Worm (Caenorhabditis elegans) whole organism, L1 larva: ENCODE data around the gene C54H2.4.

Experiments used
- C04F5.9 ChIP-seq: sonication (generic microtip); optimal IDR thresholded peaks from 2 replicates; lab custom pipeline; 2016; ENCODE audit warnings: missing genetic modification characterization, missing compliant biosample characterization
- C16A3.4 ChIP-seq: fragments of 150-350 bp; optimal IDR thresholded peaks from 2 replicates; lab custom pipeline; 2014; ENCODE audit warnings: missing biosample characterization, missing genetic modification characterization
- Y116A8C.19 ChIP-seq: sonication (generic microtip); optimal IDR thresholded peaks from 2 replicates; lab custom pipeline; 2016; ENCODE audit warnings: missing compliant biosample characterization, missing genetic modification characterization, borderline replicate concordance
- aha-1 ChIP-seq: fragments of 150-350 bp; optimal IDR thresholded peaks from 2 replicates; lab custom pipeline; 2014; ENCODE audit warnings: missing biosample characterization, missing genetic modification characterization
- alr-1 ChIP-seq: fragments of 200-800 bp; sonication (Bioruptor generic); optimal IDR thresholded peaks from 2 replicates; lab custom pipeline; 2018; ENCODE audit warnings: borderline replicate concordance, mild to moderate bottlenecking, missing genetic modification characterization, missing compliant biosample characterization
- ama-1 ChIP-seq: fragments of 150-350 bp; optimal IDR thresholded peaks from 2 replicates; lab custom pipeline; 2014
- blmp-1 ChIP-seq: fragments of 150-350 bp; optimal IDR thresholded peaks from 2 replicates; lab custom pipeline; 2014; ENCODE audit warnings: missing biosample characterization, missing genetic modification characterization
- ceh-63 ChIP-seq: fragments of 200-800 bp; sonication (Bioruptor generic); optimal IDR thresholded peaks from 2 replicates; lab custom pipeline; 2018; ENCODE audit warnings: mild to moderate bottlenecking, missing genetic modification characterization, missing compliant biosample characterization
- ceh-8 ChIP-seq: fragments of 200-800 bp; sonication (Bioruptor generic); optimal IDR thresholded peaks from 2 replicates; lab custom pipeline; 2018; ENCODE audit warnings: mild to moderate bottlenecking, missing genetic modification characterization, moderate library complexity, missing compliant biosample characterization
- ceh-88 ChIP-seq: fragments of 200-800 bp; sonication (Bioruptor generic); IDR thresholded peaks from 2 replicates; pipeline ENCODE4 v1.3.6; 2022; ENCODE audit warnings: missing genetic modification characterization, missing compliant biosample characterization
- dpl-1 ChIP-seq, 3 experiments: fragments of 150-350 bp in 2 of 3; sonication (generic microtip) in 1 of 3; optimal IDR thresholded peaks; 2 replicates each; lab custom pipeline; 2014 to 2017; ENCODE audit warnings: missing biosample characterization in 3 of 3, missing genetic modification characterization in 3 of 3, missing genetic modification reagents in 3 of 3
- dsc-1 ChIP-seq: sonication (generic microtip); optimal IDR thresholded peaks from 2 replicates; lab custom pipeline; 2016; ENCODE audit warnings: mild to moderate bottlenecking, missing genetic modification characterization, missing compliant biosample characterization
- efl-1 ChIP-seq, 4 experiments: fragments of 150-350 bp; optimal IDR thresholded peaks in 3 of 4; peaks in 1 of 4; 1 replicate in 1 of 4; 2 replicates in 3 of 4; lab custom pipeline; 2014; ENCODE audit warnings: missing biosample characterization in 2 of 4, missing genetic modification characterization in 2 of 4, missing genetic modification reagents in 2 of 4
- efl-3 ChIP-seq: fragments of 200-800 bp; sonication (Bioruptor generic); optimal IDR thresholded peaks from 2 replicates; lab custom pipeline; 2018; ENCODE audit warnings: mild to moderate bottlenecking, missing genetic modification characterization, missing compliant biosample characterization
- elt-3 ChIP-seq, 6 experiments: fragments of 150-350 bp in 1 of 6; sonication (generic microtip); optimal IDR thresholded peaks; 2 replicates each; lab custom pipeline; 2017 to 2018; ENCODE audit warnings: missing biosample characterization in 6 of 6, missing genetic modification characterization in 6 of 6, inconsistent platforms in 1 of 6
- ets-5 ChIP-seq: fragments of 200-800 bp; sonication (Bioruptor generic); IDR thresholded peaks from 2 replicates; pipeline ENCODE4 v1.3.6; 2022; ENCODE audit warnings: missing genetic modification characterization, missing compliant biosample characterization
- fkh-10 ChIP-seq: sonication (generic microtip); optimal IDR thresholded peaks from 2 replicates; lab custom pipeline; 2017; ENCODE audit warnings: missing biosample characterization, missing genetic modification reagents, missing genetic modification characterization
- fkh-8 ChIP-seq: sonication (generic microtip); optimal IDR thresholded peaks from 2 replicates; lab custom pipeline; 2016; ENCODE audit warnings: mild to moderate bottlenecking, missing genetic modification characterization, missing compliant biosample characterization
- hlh-4 ChIP-seq: sonication (generic microtip); optimal IDR thresholded peaks from 2 replicates; lab custom pipeline; 2016; ENCODE audit warnings: mild to moderate bottlenecking, missing genetic modification characterization, missing compliant biosample characterization
- hpl-2 ChIP-seq: fragments of 150-350 bp; optimal IDR thresholded peaks from 2 replicates; lab custom pipeline; 2014; ENCODE audit warnings: missing biosample characterization, missing genetic modification reagents, missing genetic modification characterization
- jun-1 ChIP-seq: fragments of 150-350 bp; optimal IDR thresholded peaks from 2 replicates; lab custom pipeline; 2014; ENCODE audit warnings: missing biosample characterization, missing genetic modification reagents, missing genetic modification characterization
- lin-15B ChIP-seq: fragments of 150-350 bp; sonication (generic microtip); optimal IDR thresholded peaks from 3 replicates; lab custom pipeline; 2014; ENCODE audit warnings: missing biosample characterization, missing genetic modification characterization
- lsy-2 ChIP-seq, 2 experiments: fragments of 150-350 bp; optimal IDR thresholded peaks; 2 replicates each; lab custom pipeline; 2014; ENCODE audit warnings: missing biosample characterization in 2 of 2, missing genetic modification characterization in 2 of 2
- mab-9 ChIP-seq: fragments of 200-800 bp; sonication (Bioruptor generic); IDR thresholded peaks from 2 replicates; pipeline ENCODE4 v1.3.6; 2022; ENCODE audit warnings: missing genetic modification reagents, missing genetic modification characterization, missing compliant biosample characterization
- mdl-1 ChIP-seq, 2 experiments: fragments of 150-350 bp; optimal IDR thresholded peaks; 2 replicates each; lab custom pipeline; 2014 to 2017; ENCODE audit warnings: missing biosample characterization in 2 of 2, missing genetic modification characterization in 2 of 2, inconsistent platforms in 1 of 2
- mef-2 ChIP-seq: fragments of 150-350 bp; optimal IDR thresholded peaks from 2 replicates; lab custom pipeline; 2014; ENCODE audit warnings: missing biosample characterization, missing genetic modification characterization
- mep-1 ChIP-seq: fragments of 150-350 bp; optimal IDR thresholded peaks from 2 replicates; lab custom pipeline; 2014; ENCODE audit warnings: missing biosample characterization, missing genetic modification characterization
- nhr-19 ChIP-seq: fragments of 200-800 bp; sonication (Bioruptor generic); conservative IDR thresholded peaks from 2 replicates; pipeline ENCODE4 v1.3.6; 2022; ENCODE audit warnings: missing genetic modification characterization, missing compliant biosample characterization
- nhr-28 ChIP-seq: fragments of 150-350 bp; optimal IDR thresholded peaks from 2 replicates; lab custom pipeline; 2014; ENCODE audit warnings: missing biosample characterization, missing genetic modification characterization
- nhr-47 ChIP-seq: sonication (generic microtip); optimal IDR thresholded peaks from 2 replicates; lab custom pipeline; 2016; ENCODE audit warnings: mild to moderate bottlenecking, missing genetic modification characterization, moderate library complexity, missing compliant biosample characterization
- nhr-76 ChIP-seq: sonication (generic microtip); optimal IDR thresholded peaks from 2 replicates; lab custom pipeline; 2017; ENCODE audit warnings: missing biosample characterization, missing genetic modification characterization
- nhr-77 ChIP-seq: fragments of 150-350 bp; optimal IDR thresholded peaks from 2 replicates; lab custom pipeline; 2014; ENCODE audit warnings: missing biosample characterization, missing genetic modification characterization
- nhr-84 ChIP-seq: sonication (generic microtip); optimal IDR thresholded peaks from 2 replicates; lab custom pipeline; 2017; ENCODE audit warnings: missing biosample characterization, missing genetic modification characterization
- nhr-85 ChIP-seq: sonication (generic microtip); peaks from one replicate; lab custom pipeline; 2016; ENCODE audit warnings: missing genetic modification characterization, inconsistent platforms, missing compliant biosample characterization
- pag-3 ChIP-seq: sonication (generic microtip); optimal IDR thresholded peaks from 2 replicates; lab custom pipeline; 2017; ENCODE audit warnings: missing genetic modification characterization, mild to moderate bottlenecking, missing compliant biosample characterization, antibody characterized with exemption, borderline replicate concordance; ENCODE audit not compliant: insufficient read depth
- pax-3 ChIP-seq: fragments of 200-800 bp; sonication (Bioruptor generic); optimal IDR thresholded peaks from 2 replicates; lab custom pipeline; 2018; ENCODE audit warnings: mild to moderate bottlenecking, missing genetic modification characterization, moderate library complexity, missing compliant biosample characterization
- pqm-1 ChIP-seq: sonication (generic microtip); optimal IDR thresholded peaks from 3 replicates; lab custom pipeline; 2017; ENCODE audit warnings: missing biosample characterization, missing genetic modification characterization
- rnt-1 ChIP-seq: sonication (generic microtip); optimal IDR thresholded peaks from 2 replicates; lab custom pipeline; 2016; ENCODE audit warnings: mild to moderate bottlenecking, missing genetic modification characterization, moderate library complexity, missing compliant biosample characterization
- skn-1 ChIP-seq: fragments of 150-350 bp; optimal IDR thresholded peaks from 2 replicates; lab custom pipeline; 2014; ENCODE audit warnings: missing biosample characterization, missing genetic modification characterization
- snpc-4 ChIP-seq: fragments of 150-350 bp; optimal IDR thresholded peaks from 2 replicates; lab custom pipeline; 2014; ENCODE audit warnings: missing biosample characterization, missing genetic modification characterization
- sox-4 ChIP-seq: sonication (generic microtip); optimal IDR thresholded peaks from 2 replicates; lab custom pipeline; 2016; ENCODE audit warnings: missing genetic modification characterization, missing compliant biosample characterization
- sup-37 ChIP-seq: fragments of 200-800 bp; sonication (Bioruptor generic); optimal IDR thresholded peaks from 2 replicates; lab custom pipeline; 2018; ENCODE audit warnings: mild to moderate bottlenecking, missing genetic modification characterization, missing compliant biosample characterization
- tbx-2 ChIP-seq: sonication (generic microtip); optimal IDR thresholded peaks from 2 replicates; lab custom pipeline; 2016; ENCODE audit warnings: missing genetic modification characterization, missing compliant biosample characterization
- tlp-1 ChIP-seq: fragments of 150-350 bp; optimal IDR thresholded peaks from 2 replicates; lab custom pipeline; 2014; ENCODE audit warnings: missing biosample characterization, missing genetic modification characterization
- unc-130 ChIP-seq: fragments of 150-350 bp; optimal IDR thresholded peaks from 2 replicates; lab custom pipeline; 2017; ENCODE audit warnings: missing biosample characterization, missing genetic modification characterization, inconsistent platforms
- unc-86 ChIP-seq: sonication (generic microtip); optimal IDR thresholded peaks from 2 replicates; lab custom pipeline; 2016; ENCODE audit warnings: missing genetic modification characterization, missing compliant biosample characterization
- vab-15 ChIP-seq: sonication (generic microtip); optimal IDR thresholded peaks from 2 replicates; lab custom pipeline; 2017; ENCODE audit warnings: missing genotype, mild to moderate bottlenecking, missing genetic modification characterization, missing compliant biosample characterization
- xbp-1 ChIP-seq: sonication (generic microtip); optimal IDR thresholded peaks from 2 replicates; lab custom pipeline; 2016; ENCODE audit warnings: missing genetic modification characterization, missing compliant biosample characterization
- zag-1 ChIP-seq: fragments of 150-350 bp; optimal IDR thresholded peaks from 2 replicates; lab custom pipeline; 2014; ENCODE audit warnings: missing biosample characterization, missing genetic modification characterization
- zip-4 ChIP-seq: fragments of 200-800 bp; sonication (Bioruptor generic); optimal IDR thresholded peaks from 2 replicates; lab custom pipeline; 2018; ENCODE audit warnings: mild to moderate bottlenecking, missing genetic modification characterization, moderate library complexity, missing compliant biosample characterization

Gene C54H2.4

DNA sequence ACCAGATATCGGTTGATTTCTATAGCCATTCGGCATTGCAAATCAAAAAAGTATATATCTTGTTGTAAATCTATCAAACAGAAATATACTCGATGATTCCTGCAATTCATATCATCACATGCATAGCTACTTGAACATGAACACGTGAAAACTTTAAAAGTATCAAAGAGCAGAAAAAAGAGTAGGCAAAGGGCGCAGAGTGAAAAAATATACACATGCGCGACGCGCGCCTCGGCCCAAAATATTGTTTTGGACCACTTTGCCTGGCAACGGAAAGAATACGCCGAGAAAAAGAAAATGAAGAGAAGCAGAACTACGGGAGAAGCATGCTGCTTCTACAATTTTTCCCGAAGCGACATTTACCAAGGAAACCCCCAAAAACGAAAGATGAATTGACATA, at the start of gene C54H2.4:
Gene C54H2.4, minus strand, starts transcription at position 101 of the 400 bp plus-strand sequence.
- TF ChIP-seq nhr-85 (tag; lab: Kevin White, UChicago) (no peak), fkh-8 (tag; lab: Kevin White, UChicago) (peak; percentile 7), efl-1 (optimal IDR thresholded peaks at IDR 0.05; lab: Kevin White, UChicago) (no peak), efl-1 (GFP tag; optimal IDR thresholded peaks at IDR 0.05 in 1 of 2; lab: Kevin White, UChicago) (no peak), mdl-1 (tag; optimal IDR thresholded peaks at IDR 0.05; lab: Kevin White, UChicago) (no peak)

DNA sequence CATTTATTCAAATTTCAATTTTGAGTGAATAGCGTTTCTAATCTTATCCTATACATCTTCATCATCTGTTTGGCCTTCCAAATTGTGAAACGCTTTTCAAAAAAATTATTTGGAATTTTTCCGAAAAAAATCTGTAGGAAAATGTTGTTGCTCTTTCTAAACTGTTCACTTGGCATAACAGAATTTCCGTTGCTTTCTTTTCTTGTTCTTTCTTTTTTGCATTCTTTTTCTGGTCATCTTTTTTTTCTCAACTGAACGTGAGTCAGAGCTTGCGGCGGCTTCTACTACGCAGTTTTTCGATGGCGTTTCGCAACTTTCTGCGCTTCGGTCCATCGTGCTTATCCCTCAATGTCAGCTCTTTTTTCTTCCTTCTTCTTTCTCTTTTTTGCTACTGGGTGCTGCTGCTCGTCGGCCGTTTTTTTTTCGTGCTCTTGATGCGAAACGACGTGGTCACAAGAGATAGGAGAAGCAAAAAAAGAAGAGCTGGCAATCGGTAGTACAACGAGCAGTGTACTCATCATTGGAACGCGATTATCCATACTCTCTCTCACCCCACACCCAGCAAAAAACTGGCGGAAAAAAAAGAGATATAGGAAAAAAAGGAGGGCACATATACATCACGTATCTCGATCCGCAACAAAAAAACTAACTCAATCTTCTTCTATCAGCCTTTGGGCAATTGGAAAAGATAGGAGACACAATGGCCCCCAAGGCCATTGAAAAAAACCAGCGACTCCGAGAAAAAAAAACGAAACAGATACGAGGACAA, 49.3 kb upstream of the C54H2.4 start:
- TF ChIP-seq nhr-76 (tag; lab: Kevin White, UChicago), result no peak
- no peak for TF ChIP-seq C04F5.9 (tag; lab: Kevin White, UChicago)
- no peak for TF ChIP-seq ama-1 (lab: Kevin White, UChicago)
- TF ChIP-seq hlh-4 (tag; lab: Kevin White, UChicago), result no peak
- TF ChIP-seq lsy-2 (tag; optimal IDR thresholded peaks at IDR 0.05; lab: Kevin White, UChicago), result peak; percentile 30 to 51
- TF ChIP-seq aha-1 (tag; lab: Kevin White, UChicago), result no peak
- no peak for TF ChIP-seq nhr-84 (tag; lab: Kevin White, UChicago)
- TF ChIP-seq nhr-77 (tag; lab: Kevin White, UChicago), result no peak
- no peak for TF ChIP-seq ceh-63 (GFP tag; lab: Kevin White, UChicago)
- no peak for TF ChIP-seq alr-1 (tag; lab: Kevin White, UChicago)
- no peak for TF ChIP-seq skn-1 (tag; lab: Kevin White, UChicago)
- no peak for TF ChIP-seq mdl-1 (tag; optimal IDR thresholded peaks at IDR 0.05; lab: Kevin White, UChicago)
- no peak for TF ChIP-seq hpl-2 (GFP tag; lab: Kevin White, UChicago)
- TF ChIP-seq jun-1 (tag; lab: Kevin White, UChicago), result no peak
- TF ChIP-seq zip-4 (GFP tag; lab: Kevin White, UChicago), result no peak
- TF ChIP-seq nhr-19 (GFP tag; lab: Robert Waterston, UW), result peak; percentile 39
- TF ChIP-seq fkh-10, result peak; percentile 52
- TF ChIP-seq mab-9 (GFP tag; lab: Robert Waterston, UW), result no peak
- TF ChIP-seq rnt-1 (tag; lab: Kevin White, UChicago), result peak; percentile 48
- TF ChIP-seq mep-1 (tag; lab: Kevin White, UChicago), result peak; percentile 57
- TF ChIP-seq efl-3, result no peak
- TF ChIP-seq Y116A8C.19 (tag; lab: Kevin White, UChicago), result no peak
- TF ChIP-seq nhr-47 (tag; lab: Kevin White, UChicago), result peak; percentile 24
- TF ChIP-seq ceh-8 (GFP tag; lab: Kevin White, UChicago), result no peak
- no peak for TF ChIP-seq tlp-1
- no peak for TF ChIP-seq mef-2 (tag; lab: Kevin White, UChicago)
- no peak for TF ChIP-seq pqm-1 (tag; lab: Kevin White, UChicago)
- TF ChIP-seq elt-3 (tag; optimal IDR thresholded peaks at IDR 0.05; lab: Kevin White, UChicago), result no peak
- no peak for TF ChIP-seq pag-3
- TF ChIP-seq unc-86, result no peak
- TF ChIP-seq nhr-28 (tag; lab: Kevin White, UChicago), result no peak
- no peak for TF ChIP-seq pax-3 (tag; lab: Kevin White, UChicago)
- no peak for TF ChIP-seq ets-5 (GFP tag; lab: Robert Waterston, UW)
- no peak for TF ChIP-seq unc-130
- no peak for TF ChIP-seq C16A3.4 (tag; lab: Kevin White, UChicago)
- no peak for TF ChIP-seq dpl-1 (GFP tag; optimal IDR thresholded peaks at IDR 0.05; lab: Kevin White, UChicago)
- TF ChIP-seq sup-37, result no peak
- TF ChIP-seq zag-1 (tag; lab: Kevin White, UChicago), result no peak
- peak; percentile 2 for TF ChIP-seq blmp-1
- peak; percentile 38 for TF ChIP-seq tbx-2 (tag; lab: Kevin White, UChicago)
- no peak for TF ChIP-seq snpc-4
- TF ChIP-seq vab-15, result no peak
- TF ChIP-seq dsc-1 (tag; lab: Kevin White, UChicago), result peak; percentile 57
- peak; percentile 6 for TF ChIP-seq xbp-1
- TF ChIP-seq ceh-88, result no peak
- TF ChIP-seq sox-4 (tag; lab: Kevin White, UChicago), result no peak
- TF ChIP-seq lin-15B (tag; lab: Kevin White, UChicago), result no peak
